Fruit fly (Drosophila melanogaster): ENCODE results near the gene Obp69a.

Obp69a gene

dm6 chr3L:12408513-12409320, 12.7 kb downstream of the Obp69a start (continued):
- peak; percentile 26 for TF ChIP-seq CG30403 (GFP tag; optimal IDR thresholded peaks at IDR 0.05)
- TF ChIP-seq zen2 (GFP tag; IDR thresholded peaks at IDR 0.05; ENCODE audit: partially characterized antibody): no peak; the same call in 2 of the 3 replicates
- peak; percentile 66; the same call in 1 of the 2 replicates for TF ChIP-seq bbx (GFP tag; IDR thresholded peaks at IDR 0.05; ENCODE audit: partially characterized antibody)
- peak; percentile 10 for TF ChIP-seq ind (GFP tag; optimal IDR thresholded peaks at IDR 0.05)
- peak; percentile 32 for TF ChIP-seq mam (GFP tag; optimal IDR thresholded peaks at IDR 0.05)
- peak; percentile 15 for TF ChIP-seq CG1603 (tag; optimal IDR thresholded peaks at IDR 0.05)
- no peak for TF ChIP-seq CG10462 (GFP tag; optimal IDR thresholded peaks at IDR 0.05)
- peak; percentile 71 for TF ChIP-seq BtbVII (GFP tag; optimal IDR thresholded peaks at IDR 0.05)
- peak; percentile 43; the same call in 1 of the 2 replicates for TF ChIP-seq Rfx (GFP tag; IDR thresholded peaks at IDR 0.05)
- no peak for TF ChIP-seq CG6654 (GFP tag; optimal IDR thresholded peaks at IDR 0.05)
- TF ChIP-seq NC2α (GFP tag; optimal IDR thresholded peaks at IDR 0.05): no peak
- peak; percentile 59 for TF ChIP-seq Meics (GFP tag; optimal IDR thresholded peaks at IDR 0.05)
- peak; percentile 68 for TF ChIP-seq CG13296 (GFP tag; optimal IDR thresholded peaks at IDR 0.05)
- no peak for TF ChIP-seq CG16815 (GFP tag; optimal IDR thresholded peaks at IDR 0.05)
- TF ChIP-seq CG9609 (GFP tag; optimal IDR thresholded peaks at IDR 0.05): no peak
- peak; percentile 97 for TF ChIP-seq D19B (GFP tag; optimal IDR thresholded peaks at IDR 0.05)
- TF ChIP-seq Asciz (GFP tag; optimal IDR thresholded peaks at IDR 0.05): no peak
- peak; percentile 32 for TF ChIP-seq MTF-1 (GFP tag; optimal IDR thresholded peaks at IDR 0.05; ENCODE audit: borderline replicate concordance)
- no peak for TF ChIP-seq CG2202 (tag; optimal IDR thresholded peaks at IDR 0.05)
- no peak for TF ChIP-seq en (GFP tag; optimal IDR thresholded peaks at IDR 0.05)
- TF ChIP-seq CG15011 (GFP tag; optimal IDR thresholded peaks at IDR 0.05): no peak
- no peak for TF ChIP-seq CG11093 (GFP tag; IDR thresholded peaks at IDR 0.05)
- TF ChIP-seq Dbx (GFP tag; IDR thresholded peaks at IDR 0.05): peak; percentile 42; the same call in 2 of the 3 replicates
- TF ChIP-seq CG9215 (GFP tag; IDR thresholded peaks at IDR 0.05): peak; percentile 63
- peak; percentile 34; the same call in 1 of the 3 replicates for TF ChIP-seq C15 (GFP tag; IDR thresholded peaks at IDR 0.05)
- TF ChIP-seq crol (GFP tag; IDR thresholded peaks at IDR 0.05): peak; percentile 97
- no peak for TF ChIP-seq nerfin-2 (GFP tag; IDR thresholded peaks at IDR 0.05; ENCODE audit: partially characterized antibody)
- TF ChIP-seq Fer3 (tag; optimal IDR thresholded peaks at IDR 0.05): peak; percentile 23
- no peak for TF ChIP-seq CG4730 (GFP tag; IDR thresholded peaks at IDR 0.05)
- no peak for TF ChIP-seq CG17829 (tag; optimal IDR thresholded peaks at IDR 0.05)
- no peak for TF ChIP-seq CG4404 (GFP tag; IDR thresholded peaks at IDR 0.05)
- TF ChIP-seq fd96Cb (tag; optimal IDR thresholded peaks at IDR 0.05): no peak
- TF ChIP-seq Abd-B (GFP tag; optimal IDR thresholded peaks at IDR 0.05): no peak
- TF ChIP-seq CG2678 (tag; optimal IDR thresholded peaks at IDR 0.05): peak; percentile 61
- TF ChIP-seq Dref (GFP tag; IDR thresholded peaks at IDR 0.05): no peak
- TF ChIP-seq Nf-YB (GFP tag; optimal IDR thresholded peaks at IDR 0.05): no peak
- no peak for TF ChIP-seq dpn (GFP tag; optimal IDR thresholded peaks at IDR 0.05)
- TF ChIP-seq CG10565 (GFP tag; optimal IDR thresholded peaks at IDR 0.05): no peak
- TF ChIP-seq CG4854 (GFP tag; optimal IDR thresholded peaks at IDR 0.05): no peak
- TF ChIP-seq CG8290 (GFP tag; optimal IDR thresholded peaks at IDR 0.05): no peak
- TF ChIP-seq CG8290 (tag; optimal IDR thresholded peaks at IDR 0.05): peak in 1 of 2 experiments; percentile 83
- TF ChIP-seq CG34422 (GFP tag; IDR thresholded peaks at IDR 0.05): peak; percentile 51; the same call in 1 of the 3 replicates
- TF ChIP-seq jumu (GFP tag; optimal IDR thresholded peaks at IDR 0.05): no peak
- no peak; the same call in 2 of the 3 replicates for TF ChIP-seq Aef1 (GFP tag; IDR thresholded peaks at IDR 0.05)
- no peak for TF ChIP-seq CG13123 (GFP tag; optimal IDR thresholded peaks at IDR 0.05)
- peak; percentile 47 for TF ChIP-seq Dip3 (GFP tag; optimal IDR thresholded peaks at IDR 0.05)
- TF ChIP-seq nom (GFP tag; optimal IDR thresholded peaks at IDR 0.05): peak; percentile 100
- no peak for TF ChIP-seq fd3F (GFP tag; optimal IDR thresholded peaks at IDR 0.05)
- TF ChIP-seq grn (GFP tag; optimal IDR thresholded peaks at IDR 0.05): no peak
